Worm (Caenorhabditis elegans) whole organism, midembryonic: ENCODE results near the gene math-33.
A peak's percentile ranks its signal among the peaks of the same experiment; 100 is the strongest.

Experiments
- T22C8.4 ChIP-seq: fragments of 200-800 bp; sonication (Bioruptor generic); IDR thresholded peaks from 2 replicates; pipeline ENCODE4 v1.3.6; 2022; ENCODE audit warnings: missing genetic modification characterization, missing compliant biosample characterization
- cog-1 ChIP-seq: sonication (generic microtip); optimal IDR thresholded peaks from 2 replicates; lab custom pipeline; 2016; ENCODE audit warnings: missing genetic modification characterization, missing compliant biosample characterization
- flt-1 ChIP-seq: fragments of 200-800 bp; sonication (Bioruptor generic); IDR thresholded peaks from 2 replicates; pipeline ENCODE4 v1.3.6; 2022; ENCODE audit warnings: missing genetic modification characterization, missing compliant biosample characterization
- klf-2 ChIP-seq: fragments of 200-800 bp; sonication (Bioruptor generic); conservative IDR thresholded peaks from 2 replicates; pipeline ENCODE4 v1.3.6; 2022; ENCODE audit warnings: missing genetic modification reagents, missing genetic modification characterization, missing compliant biosample characterization
- med-1 ChIP-seq: sonication (generic microtip); optimal IDR thresholded peaks from 2 replicates; lab custom pipeline; 2017; ENCODE audit warnings: missing genetic modification characterization, mild to moderate bottlenecking, missing compliant biosample characterization, antibody characterized with exemption, missing genetic modification reagents; ENCODE audit not compliant: insufficient read depth
- ref-1 ChIP-seq: fragments of 200-800 bp; sonication (Bioruptor generic); conservative IDR thresholded peaks from 2 replicates; pipeline ENCODE4 v1.3.6; 2022; ENCODE audit warnings: missing genetic modification reagents, missing genetic modification characterization, missing compliant biosample characterization
- tab-1 ChIP-seq: fragments of 200-800 bp; sonication (Bioruptor generic); IDR thresholded peaks from 2 replicates; pipeline ENCODE4 v1.3.6; 2022; ENCODE audit warnings: missing genetic modification characterization, missing compliant biosample characterization
- ztf-23 ChIP-seq: fragments of 200-800 bp; sonication (Bioruptor generic); IDR thresholded peaks from 2 replicates; pipeline ENCODE4 v1.3.6; 2022; ENCODE audit warnings: missing genetic modification reagents, missing genetic modification characterization, missing compliant biosample characterization
- ztf-29 ChIP-seq: fragments of 200-800 bp; sonication (Bioruptor generic); IDR thresholded peaks from 2 replicates; pipeline ENCODE4 v1.3.6; 2022; ENCODE audit warnings: missing genetic modification reagents, missing genetic modification characterization, missing compliant biosample characterization

Gene math-33

DNA sequence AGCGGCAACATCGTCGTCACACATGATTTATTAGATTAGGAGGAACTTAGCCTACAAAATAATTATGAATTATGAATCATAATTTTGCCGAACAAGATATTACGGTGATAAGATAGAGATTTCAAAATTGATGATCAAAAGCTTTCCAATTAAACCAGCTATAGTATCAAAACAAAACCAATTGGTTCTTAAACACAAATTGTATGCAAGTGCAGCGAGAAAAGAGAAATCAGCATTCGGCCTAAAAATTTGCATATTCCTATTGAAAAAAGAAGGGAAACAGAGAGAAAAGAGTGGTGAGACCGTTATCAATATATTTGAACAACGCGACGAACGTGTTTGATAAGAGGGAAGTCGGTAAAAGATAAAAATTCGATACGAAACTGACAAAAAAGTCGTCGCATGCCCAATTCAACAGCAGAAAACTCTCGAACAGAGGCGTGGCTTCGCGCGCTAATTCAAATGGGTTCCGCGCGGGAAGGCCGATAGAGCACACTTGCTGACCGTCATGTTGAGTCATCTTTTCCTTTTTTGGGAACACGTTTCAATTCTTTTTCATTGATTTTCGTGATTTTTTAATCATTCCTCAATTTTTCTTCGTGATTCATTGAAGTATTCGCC lies 35.5 kb upstream of the math-33 start, which contains the start of gene act-2:
Gene act-2, minus strand, starts transcription at position 51 of the 621 bp plus-strand sequence.
- TF ChIP-seq med-1 (GFP tag; lab: Kevin White, UChicago) (no peak), flt-1 (GFP tag; lab: Robert Waterston, UW) (peak; percentile 53; the same call in 1 of the 2 replicates), ztf-23 (peak; percentile 14; the same call in 1 of the 2 replicates), cog-1 (peak; percentile 28)

DNA sequence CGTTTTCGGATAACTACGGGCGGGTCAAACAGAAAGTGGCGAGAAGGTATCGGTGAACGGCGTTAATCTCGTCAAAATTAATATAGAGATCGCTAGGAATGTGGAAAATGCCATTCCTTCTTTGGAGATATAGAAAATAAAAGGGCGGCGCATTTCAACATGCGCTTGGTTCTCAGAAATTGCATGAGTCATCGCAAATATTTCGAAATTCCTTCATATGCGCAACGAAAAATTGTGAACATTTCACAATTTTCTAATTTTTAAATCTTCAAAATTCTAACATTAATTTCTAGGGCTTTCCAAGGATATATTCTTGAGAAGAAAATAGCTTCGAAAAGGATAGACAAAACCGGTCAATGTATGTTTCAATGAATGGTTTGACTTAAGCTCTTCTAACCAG lies 34.8 kb upstream of the math-33 start:
- no peak for TF ChIP-seq ztf-23
- TF ChIP-seq ztf-29 (GFP tag; lab: Robert Waterston, UW), result no peak
- no peak for TF ChIP-seq med-1 (GFP tag; lab: Kevin White, UChicago)
- no peak for TF ChIP-seq T22C8.4 (GFP tag; lab: Robert Waterston, UW)
- no peak for TF ChIP-seq tab-1 (GFP tag; lab: Robert Waterston, UW)
- no peak for TF ChIP-seq klf-2 (GFP tag; lab: Robert Waterston, UW)
- TF ChIP-seq ref-1 (GFP tag; lab: Robert Waterston, UW), result no peak
- TF ChIP-seq cog-1, result no peak
- no peak for TF ChIP-seq flt-1 (GFP tag; lab: Robert Waterston, UW)

- TF ChIP-seq flt-1 (GFP tag; lab: Robert Waterston, UW) (0 out of 2 replicates have a peak, but pooled peaks have one; percentile 27), T22C8.4 (GFP tag; lab: Robert Waterston, UW) (no peak), ztf-23 (no peak)
Observed at ce11 chrV:11080345-11081102, 33.2 kb upstream of the math-33 start, which contains the start of gene act-1. Gene act-1 (plus strand): TSS chrV:11081052.

DNA sequence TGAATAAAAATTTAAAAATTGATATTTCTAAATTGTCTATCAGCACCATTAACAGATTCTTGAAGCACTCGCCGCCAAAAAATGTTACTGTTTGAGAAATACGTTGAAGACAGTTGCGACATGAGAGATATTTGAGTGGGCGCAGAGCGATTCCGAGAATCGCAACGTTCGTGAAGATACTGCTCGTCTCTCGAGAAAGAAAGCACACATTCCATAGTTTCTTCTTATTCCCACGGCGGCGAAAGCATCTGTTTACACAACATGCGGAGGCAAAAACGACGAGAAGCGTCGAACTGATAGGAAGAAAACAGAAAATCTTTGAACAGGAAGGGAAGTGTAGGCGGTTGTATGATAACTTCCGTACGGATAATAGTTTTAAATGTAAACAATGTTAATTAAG lies 31.2 kb upstream of the math-33 start:
- TF ChIP-seq klf-2 (GFP tag; lab: Robert Waterston, UW) (no peak), cog-1 (peak; percentile 23), ztf-23 (no peak)

DNA sequence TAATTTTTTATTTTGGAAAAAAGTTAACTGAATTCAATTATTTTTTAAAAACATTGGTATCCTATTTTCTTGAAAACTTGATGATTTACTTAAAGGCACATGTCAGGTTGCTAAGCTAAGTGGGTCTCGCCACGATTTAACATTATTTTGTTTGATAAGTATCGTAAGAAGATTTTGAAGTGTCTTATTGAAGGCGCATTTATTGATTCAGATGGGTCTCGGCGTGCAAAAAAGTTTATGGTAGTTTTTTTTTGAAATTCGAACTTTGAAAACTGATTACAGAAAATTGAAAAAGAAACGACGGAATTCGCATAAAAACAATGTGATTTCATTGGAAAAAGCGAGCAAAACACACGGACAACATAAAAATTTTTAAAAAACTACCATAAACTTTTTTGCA lies 30.7 kb upstream of the math-33 start:
- no peak for TF ChIP-seq flt-1 (GFP tag; lab: Robert Waterston, UW)
- no peak for TF ChIP-seq tab-1 (GFP tag; lab: Robert Waterston, UW)
- TF ChIP-seq ref-1 (GFP tag; lab: Robert Waterston, UW), result no peak
- no peak for TF ChIP-seq ztf-29 (GFP tag; lab: Robert Waterston, UW)
- TF ChIP-seq ztf-23, result no peak
- no peak for TF ChIP-seq T22C8.4 (GFP tag; lab: Robert Waterston, UW)
- TF ChIP-seq med-1 (GFP tag; lab: Kevin White, UChicago), result no peak
- TF ChIP-seq cog-1, result no peak
- no peak for TF ChIP-seq klf-2 (GFP tag; lab: Robert Waterston, UW)

- TF ChIP-seq ref-1 (GFP tag; lab: Robert Waterston, UW), result no peak
- TF ChIP-seq cog-1, result peak; percentile 77
Observed at ce11 chrV:11083691-11084090, 30.0 kb upstream of the math-33 start.

- no peak for TF ChIP-seq ztf-29 (GFP tag; lab: Robert Waterston, UW)
- no peak for TF ChIP-seq cog-1
- TF ChIP-seq med-1 (GFP tag; lab: Kevin White, UChicago), result no peak
- TF ChIP-seq ref-1 (GFP tag; lab: Robert Waterston, UW), result no peak
- no peak for TF ChIP-seq ztf-23
- no peak for TF ChIP-seq klf-2 (GFP tag; lab: Robert Waterston, UW)
- TF ChIP-seq T22C8.4 (GFP tag; lab: Robert Waterston, UW), result no peak
- TF ChIP-seq tab-1 (GFP tag; lab: Robert Waterston, UW), result no peak
- no peak for TF ChIP-seq flt-1 (GFP tag; lab: Robert Waterston, UW)
Observed at ce11 chrV:11087119-11087518, 26.6 kb upstream of the math-33 start.

DNA sequence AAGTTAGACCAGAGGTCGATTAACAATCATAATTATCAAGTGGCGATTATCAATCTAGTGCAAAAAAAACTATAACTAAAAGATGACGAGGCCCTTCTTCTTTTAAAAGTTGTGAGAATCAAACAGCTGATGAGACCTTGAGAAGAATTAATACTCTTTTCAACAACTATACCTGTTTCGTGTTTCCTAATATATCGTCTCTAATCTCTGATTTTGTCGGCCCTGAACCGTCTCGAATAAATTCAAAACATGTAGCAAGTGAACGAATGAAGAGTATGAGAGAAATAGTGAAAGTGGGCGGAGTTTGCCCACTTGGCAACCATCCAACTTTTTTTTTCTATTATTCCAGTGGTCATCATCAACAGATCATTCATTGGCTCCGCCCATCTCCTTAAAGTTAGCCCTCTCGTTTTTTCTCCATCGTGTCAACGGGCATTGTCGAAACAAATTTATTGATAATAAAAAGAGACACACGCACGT lies 26.1 kb upstream of the math-33 start, which contains the start of gene Y42A5A.1:
Gene Y42A5A.1, plus strand, starts transcription at position 430 of the 480 bp plus-strand sequence.
- TF ChIP-seq klf-2 (GFP tag; lab: Robert Waterston, UW) (no peak), flt-1 (GFP tag; lab: Robert Waterston, UW) (no peak), cog-1 (no peak), ztf-23 (no peak), T22C8.4 (GFP tag; lab: Robert Waterston, UW) (no peak), ztf-29 (GFP tag; lab: Robert Waterston, UW) (no peak), med-1 (GFP tag; lab: Kevin White, UChicago) (no peak)

DNA sequence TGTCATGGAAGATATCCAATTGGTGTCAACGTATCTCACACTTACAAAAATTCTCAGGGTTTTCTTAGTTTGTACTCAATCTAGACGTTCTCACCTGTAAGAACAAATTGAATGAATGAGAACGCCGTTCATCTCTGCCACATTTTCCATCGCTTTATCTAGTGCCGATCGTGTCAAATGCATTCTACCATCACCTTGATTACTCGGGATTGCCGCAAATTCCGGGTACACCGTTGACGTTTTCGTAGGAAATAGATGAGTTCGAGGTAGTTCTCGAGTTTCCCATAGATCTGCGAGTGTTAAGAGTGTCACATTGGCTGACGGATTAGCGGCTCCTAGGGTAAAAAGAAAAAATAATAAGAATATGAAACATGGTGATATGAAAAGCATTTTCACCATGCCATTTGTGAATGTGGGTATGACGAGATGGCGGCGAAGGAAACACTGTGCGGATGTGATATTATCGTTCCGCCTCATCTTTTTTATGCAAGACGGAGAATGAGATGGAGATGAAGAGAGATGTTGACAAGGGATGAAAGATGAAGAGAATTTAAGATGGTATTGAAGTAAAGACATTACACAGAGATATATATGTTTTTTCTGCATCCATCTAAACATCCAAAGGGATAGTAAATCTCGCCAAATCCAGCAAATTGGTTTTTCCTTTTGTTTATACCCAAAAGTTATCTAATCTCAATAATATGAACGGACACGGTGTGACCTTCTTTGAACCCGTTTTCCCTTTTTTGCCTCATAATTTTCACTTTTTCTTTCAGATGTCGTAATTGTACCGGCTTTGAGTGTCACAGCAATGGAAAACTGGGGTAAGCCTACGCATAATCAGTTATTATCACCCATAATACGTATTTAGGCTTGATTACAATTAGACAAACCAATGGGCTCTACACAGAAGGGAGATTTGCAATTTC lies 20.3 kb upstream of the math-33 start, which contains the start of gene lact-8:
Gene lact-8, minus strand, starts transcription at position 445 of the 929 bp plus-strand sequence.
- TF ChIP-seq tab-1 (GFP tag; lab: Robert Waterston, UW) (no peak), med-1 (GFP tag; lab: Kevin White, UChicago) (no peak), cog-1 (no peak), ztf-29 (GFP tag; lab: Robert Waterston, UW) (no peak), flt-1 (GFP tag; lab: Robert Waterston, UW) (no peak), ztf-23 (no peak)
